Fruit fly (Drosophila melanogaster): Measurements from ENCODE around the gene CG17744.

DNA sequence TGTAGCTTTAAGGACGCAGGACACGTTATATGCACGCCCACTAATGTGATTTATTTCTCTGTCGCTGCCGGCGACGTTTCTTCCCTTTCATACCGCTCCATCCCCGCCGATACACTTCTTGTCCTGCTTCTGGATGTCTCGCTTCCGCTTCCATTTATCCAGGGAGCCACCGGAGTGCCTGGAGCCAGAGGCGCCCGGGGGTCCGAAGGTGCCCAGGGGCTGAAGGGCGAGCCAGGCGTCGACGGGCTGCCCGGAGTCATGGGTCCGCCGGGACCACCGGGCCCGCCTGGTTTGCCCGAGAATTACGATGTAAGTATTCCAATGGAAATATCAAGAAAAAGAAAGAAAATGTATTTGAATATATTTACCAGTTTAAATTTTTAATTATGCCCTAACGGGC lies 11.2 kb upstream of the CG17744 start:
- TF ChIP-seq Snoo (tag; optimal IDR thresholded peaks at IDR 0.05) = no peak
- no peak for TF ChIP-seq Pif1A (GFP tag; optimal IDR thresholded peaks at IDR 0.05)
- TF ChIP-seq rn (GFP tag; IDR thresholded peaks at IDR 0.05) = no peak
- no peak for TF ChIP-seq CG4496 (GFP tag; IDR thresholded peaks at IDR 0.05)
- no peak for TF ChIP-seq Pif1B (GFP tag; optimal IDR thresholded peaks at IDR 0.05)

Data from whole organism, pupa.